Fruit fly (Drosophila melanogaster): ENCODE measurements around the gene CG10512.

dm6 chr3L:21252932-21253760, 50.4 kb downstream of the CG10512 start:
- no peak for TF ChIP-seq psq (optimal IDR thresholded peaks at IDR 0.05)
- no peak for TF ChIP-seq Myc (optimal IDR thresholded peaks at IDR 0.05)
- no peak for TF ChIP-seq h (optimal IDR thresholded peaks at IDR 0.05)
- TF ChIP-seq ttk (optimal IDR thresholded peaks at IDR 0.05): no peak
- TF ChIP-seq Sin3A (optimal IDR thresholded peaks at IDR 0.05): no peak
